Fruit fly (Drosophila melanogaster) whole organism, prepupa: ENCODE measurements around the gene CG17105.
A peak's percentile ranks its signal among the peaks of the same experiment; 100 is the strongest.

Experiments used
- CG10669 ChIP-seq: fragments of 200-800 bp; sonication (Bioruptor generic); optimal IDR thresholded peaks from 3 replicates; lab custom pipeline; 2018; ENCODE audit warnings: missing biosample characterization, mild to moderate bottlenecking, missing genetic modification characterization, moderate library complexity
- CG11294 ChIP-seq: fragments of 200-800 bp; sonication (Bioruptor generic); IDR thresholded peaks from 2 replicates; pipeline ENCODE4 v1.3.6; 2022; ENCODE audit warnings: missing biosample characterization, missing genetic modification characterization
- CG11902 ChIP-seq: fragments of 200-800 bp; sonication (Bioruptor generic); optimal IDR thresholded peaks from 3 replicates; lab custom pipeline; 2016; ENCODE audit warnings: missing biosample characterization, missing genetic modification characterization
- CG16779 ChIP-seq: fragments of 200-800 bp; sonication (Bioruptor generic); optimal IDR thresholded peaks from 3 replicates; lab custom pipeline; 2017; ENCODE audit warnings: missing biosample characterization, mild to moderate bottlenecking, missing genetic modification characterization
- CG3032 ChIP-seq: fragments of 200-800 bp; optimal IDR thresholded peaks from 2 replicates; lab custom pipeline; 2019; ENCODE audit warnings: missing biosample characterization, mild to moderate bottlenecking, missing genetic modification characterization, moderate library complexity
- CG31627 ChIP-seq: fragments of 200-800 bp; sonication (Bioruptor generic); optimal IDR thresholded peaks from 3 replicates; lab custom pipeline; 2016; ENCODE audit warnings: missing biosample characterization, missing genetic modification characterization
- CG34406 ChIP-seq: fragments of 200-800 bp; sonication (Bioruptor generic); optimal IDR thresholded peaks from 3 replicates; lab custom pipeline; 2016; ENCODE audit warnings: missing biosample characterization, missing genetic modification characterization
- CG4318 ChIP-seq: fragments of 200-800 bp; sonication (Bioruptor generic); optimal IDR thresholded peaks from 3 replicates; lab custom pipeline; 2017; ENCODE audit warnings: missing biosample characterization, mild to moderate bottlenecking, missing genetic modification characterization
- CG6163 ChIP-seq: fragments of 200-800 bp; sonication (Bioruptor generic); IDR thresholded peaks from 3 replicates; pipeline ENCODE4 v1.3.6; 2022; ENCODE audit warnings: missing biosample characterization, missing genetic modification characterization
- CG6276 ChIP-seq: fragments of 200-800 bp; sonication (Bioruptor generic); optimal IDR thresholded peaks from 2 replicates; lab custom pipeline; 2017; ENCODE audit warnings: missing biosample characterization, mild to moderate bottlenecking, missing genetic modification characterization
- CG6792 ChIP-seq: fragments of 200-800 bp; sonication (Bioruptor generic); optimal IDR thresholded peaks from 3 replicates; lab custom pipeline; 2016; ENCODE audit warnings: missing biosample characterization, missing genetic modification characterization
- CG7368 ChIP-seq: fragments of 200-800 bp; sonication (Bioruptor generic); optimal IDR thresholded peaks from 3 replicates; lab custom pipeline; 2016; ENCODE audit warnings: missing biosample characterization, missing genetic modification characterization
- CG8119 ChIP-seq: fragments of 200-800 bp; sonication (Bioruptor generic); IDR thresholded peaks from 3 replicates; pipeline ENCODE4 v1.3.6; 2022; ENCODE audit warnings: missing biosample characterization, missing genetic modification characterization
- CG8319 ChIP-seq: fragments of 200-800 bp; sonication (Bioruptor generic); optimal IDR thresholded peaks from 3 replicates; lab custom pipeline; 2016; ENCODE audit warnings: missing biosample characterization, missing genetic modification characterization
- Eip93F ChIP-seq: fragments of 200-800 bp; sonication (Bioruptor generic); optimal IDR thresholded peaks from 2 replicates; lab custom pipeline; 2016; ENCODE audit warnings: missing biosample characterization, mild to moderate bottlenecking, missing genetic modification characterization
- Ets21C ChIP-seq: fragments of 200-800 bp; sonication (Bioruptor generic); optimal IDR thresholded peaks from 3 replicates; lab custom pipeline; 2016; ENCODE audit warnings: missing biosample characterization, missing genetic modification characterization
- Gug ChIP-seq: fragments of 200-800 bp; sonication (Bioruptor generic); IDR thresholded peaks from 2 replicates; pipeline ENCODE4 v1.3.6; 2022; ENCODE audit warnings: missing biosample characterization, missing genetic modification characterization
- Hr38 ChIP-seq: sonication (Bioruptor generic); optimal IDR thresholded peaks from 2 replicates; lab custom pipeline; 2016; ENCODE audit warnings: missing biosample characterization, missing genetic modification characterization
- Hr39 ChIP-seq: fragments of 200-800 bp; sonication (Bioruptor generic); optimal IDR thresholded peaks from 2 replicates; lab custom pipeline; 2016; ENCODE audit warnings: missing biosample characterization, missing genetic modification characterization
- Hr4 ChIP-seq: fragments of 200-800 bp; sonication (Bioruptor generic); optimal IDR thresholded peaks from 3 replicates; lab custom pipeline; 2016; ENCODE audit warnings: missing biosample characterization, missing genetic modification characterization
- Met ChIP-seq: fragments of 200-800 bp; sonication (Bioruptor generic); optimal IDR thresholded peaks from 3 replicates; lab custom pipeline; 2016; ENCODE audit warnings: missing biosample characterization, missing genetic modification characterization
- OdsH ChIP-seq: fragments of 200-800 bp; sonication (Bioruptor generic); optimal IDR thresholded peaks from 3 replicates; lab custom pipeline; 2016; ENCODE audit warnings: missing biosample characterization, missing genetic modification characterization
- Smox ChIP-seq: fragments of 200-800 bp; sonication (Bioruptor generic); optimal IDR thresholded peaks from 3 replicates; lab custom pipeline; 2016; ENCODE audit warnings: missing biosample characterization, missing genetic modification characterization
- Sox102F ChIP-seq: fragments of 200-800 bp; sonication (Bioruptor generic); optimal IDR thresholded peaks from 2 replicates; lab custom pipeline; 2016; ENCODE audit warnings: missing biosample characterization, mild to moderate bottlenecking, missing genetic modification characterization
- Sox14 ChIP-seq: fragments of 200-800 bp; sonication (Bioruptor generic); optimal IDR thresholded peaks from 3 replicates; lab custom pipeline; 2016; ENCODE audit warnings: missing biosample characterization, missing genetic modification characterization
- Sox15 ChIP-seq: fragments of 200-800 bp; sonication (Bioruptor generic); optimal IDR thresholded peaks from 3 replicates; lab custom pipeline; 2016; ENCODE audit warnings: missing biosample characterization, missing genetic modification characterization
- achi ChIP-seq: fragments of 200-800 bp; sonication (Bioruptor generic); optimal IDR thresholded peaks from 3 replicates; lab custom pipeline; 2016; ENCODE audit warnings: missing biosample characterization, missing genetic modification characterization
- acj6 ChIP-seq: fragments of 200-800 bp; sonication (Bioruptor generic); optimal IDR thresholded peaks from 3 replicates; lab custom pipeline; 2016; ENCODE audit warnings: missing biosample characterization, missing genetic modification characterization
- cyc ChIP-seq: fragments of 200-800 bp; sonication (Bioruptor generic); optimal IDR thresholded peaks from 3 replicates; lab custom pipeline; 2016; ENCODE audit warnings: missing biosample characterization, missing genetic modification characterization
- dsx ChIP-seq: fragments of 200-800 bp; optimal IDR thresholded peaks from 3 replicates; lab custom pipeline; 2019; ENCODE audit warnings: missing biosample characterization, mild to moderate bottlenecking, missing genetic modification characterization, moderate library complexity; ENCODE audit not compliant: poor library complexity, severe bottlenecking
- fd85E ChIP-seq: fragments of 200-800 bp; sonication (Bioruptor generic); optimal IDR thresholded peaks from 3 replicates; lab custom pipeline; 2016; ENCODE audit warnings: missing biosample characterization, missing genetic modification characterization
- fkh ChIP-seq: fragments of 200-800 bp; sonication (Bioruptor generic); optimal IDR thresholded peaks from 3 replicates; lab custom pipeline; 2017; ENCODE audit warnings: missing biosample characterization, mild to moderate bottlenecking, missing genetic modification characterization, moderate library complexity
- lz ChIP-seq: fragments of 200-800 bp; sonication (Bioruptor generic); optimal IDR thresholded peaks from 3 replicates; lab custom pipeline; 2016; ENCODE audit warnings: missing biosample characterization, missing genetic modification characterization
- net ChIP-seq: fragments of 200-800 bp; sonication (Bioruptor generic); optimal IDR thresholded peaks from 3 replicates; lab custom pipeline; 2016; ENCODE audit warnings: missing biosample characterization, missing genetic modification characterization
- pdm3 ChIP-seq: fragments of 200-800 bp; sonication (Bioruptor generic); optimal IDR thresholded peaks from 3 replicates; lab custom pipeline; 2016; ENCODE audit warnings: missing biosample characterization, missing genetic modification characterization
- spab ChIP-seq: fragments of 200-800 bp; sonication (Bioruptor generic); optimal IDR thresholded peaks from 2 replicates; lab custom pipeline; 2017; ENCODE audit warnings: missing biosample characterization, mild to moderate bottlenecking, missing genetic modification characterization, missing genetic modification reagents
- svp ChIP-seq: fragments of 200-800 bp; sonication (Bioruptor generic); peaks from one replicate; lab custom pipeline; 2016; ENCODE audit warnings: missing biosample characterization, missing genetic modification characterization
- vri ChIP-seq: fragments of 200-800 bp; sonication (Bioruptor generic); optimal IDR thresholded peaks from 3 replicates; lab custom pipeline; 2016; ENCODE audit warnings: missing biosample characterization, mild to moderate bottlenecking, missing genetic modification characterization

Gene CG17105

DNA sequence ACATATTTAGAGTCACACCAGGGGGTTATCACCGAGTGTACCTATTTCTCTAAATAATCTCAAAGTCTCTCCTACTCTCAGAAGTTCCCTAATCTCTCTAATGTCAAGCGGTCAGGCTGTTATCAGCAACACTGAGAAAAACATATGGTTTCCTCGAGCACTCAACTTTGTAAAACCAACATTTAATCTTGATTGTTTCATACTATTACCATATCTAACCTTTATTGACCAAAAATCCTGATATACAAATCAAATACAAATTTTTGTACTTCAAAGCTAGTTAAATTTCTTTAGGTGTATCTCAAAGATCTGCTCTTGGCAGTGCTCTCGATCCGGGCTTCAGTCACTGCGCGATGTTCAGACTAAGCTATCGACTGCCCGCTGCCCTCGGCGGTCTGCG is 22.5 kb downstream of the CG17105 start, which contains the start of gene CG6415 (continued):
- TF ChIP-seq CG6792 (GFP tag; lab: Kevin White, UChicago) (no peak), cyc (GFP tag; lab: Kevin White, UChicago) (no peak), CG8119 (GFP tag; lab: Robert Waterston, UW) (peak; percentile 63; the same call in 2 of the 3 replicates), Smox (GFP tag; lab: Kevin White, UChicago) (no peak), fkh (GFP tag; lab: Kevin White, UChicago) (peak; percentile 51), achi (GFP tag; lab: Kevin White, UChicago) (no peak), CG7368 (GFP tag; lab: Kevin White, UChicago) (no peak), fd85E (GFP tag; lab: Kevin White, UChicago) (no peak), Hr39 (GFP tag; lab: Kevin White, UChicago) (peak; percentile 22), CG6163 (peak; percentile 50; the same call in 2 of the 3 replicates), net (peak; percentile 45), CG11902 (GFP tag; lab: Kevin White, UChicago) (no peak), Hr38 (no peak), acj6 (GFP tag; lab: Kevin White, UChicago) (peak; percentile 27), CG3032 (tag; lab: Kevin White, UChicago) (no peak), CG8319 (GFP tag; lab: Kevin White, UChicago) (no peak)

DNA sequence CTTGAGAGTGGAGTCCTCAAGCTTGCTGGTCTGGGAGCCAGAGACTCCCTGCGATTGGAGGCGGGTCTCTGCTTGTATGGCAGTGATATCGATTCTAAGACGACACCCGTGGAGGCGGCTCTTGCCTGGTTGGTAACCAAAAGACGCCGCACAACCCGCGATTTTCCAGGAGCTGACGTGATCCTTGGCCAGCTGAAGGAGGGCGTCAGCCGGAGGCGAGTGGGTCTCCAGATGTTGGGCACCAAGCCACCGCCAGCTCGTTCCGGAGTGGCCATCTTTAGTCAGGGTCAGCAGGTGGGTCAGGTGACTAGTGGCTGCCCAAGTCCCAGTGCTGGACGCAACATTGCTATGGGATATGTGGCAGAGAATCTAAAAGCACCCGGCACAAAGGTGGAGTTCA is 23.6 kb downstream of the CG17105 start:
- no peak for TF ChIP-seq CG6792 (GFP tag; lab: Kevin White, UChicago)
- TF ChIP-seq Gug (GFP tag; lab: Robert Waterston, UW), result no peak
- no peak for TF ChIP-seq spab (GFP tag; lab: Kevin White, UChicago)
- TF ChIP-seq dsx (GFP tag; lab: Kevin White, UChicago), result no peak
- no peak for TF ChIP-seq CG6276 (GFP tag; lab: Kevin White, UChicago)
- TF ChIP-seq Hr4 (GFP tag; lab: Kevin White, UChicago), result no peak
- no peak for TF ChIP-seq Eip93F
- TF ChIP-seq Sox102F (GFP tag; lab: Kevin White, UChicago), result no peak
- TF ChIP-seq acj6 (GFP tag; lab: Kevin White, UChicago), result no peak
- TF ChIP-seq pdm3 (GFP tag; lab: Kevin White, UChicago), result no peak
- TF ChIP-seq lz, result no peak
- no peak for TF ChIP-seq CG10669 (GFP tag; lab: Kevin White, UChicago)
- no peak for TF ChIP-seq achi (GFP tag; lab: Kevin White, UChicago)
- TF ChIP-seq cyc (GFP tag; lab: Kevin White, UChicago), result no peak

DNA sequence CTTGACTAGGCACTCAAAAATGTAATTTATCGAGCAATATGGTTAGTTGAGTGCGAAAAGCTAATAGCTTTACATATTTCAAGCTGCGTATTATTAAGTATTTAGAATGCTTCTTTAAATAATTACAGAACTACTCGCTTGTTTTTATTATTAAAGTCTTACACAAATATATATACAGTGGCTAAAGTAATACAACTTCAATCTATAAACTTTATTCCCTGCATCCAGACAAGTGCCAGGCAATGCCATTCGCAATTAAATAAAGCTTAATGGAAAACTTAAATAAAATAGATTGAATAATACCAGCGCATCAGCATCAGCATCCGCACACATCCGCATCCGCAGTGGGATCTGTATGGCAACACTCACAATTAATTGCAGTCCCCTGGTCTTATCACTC is 25.4 kb downstream of the CG17105 start:
- no peak for TF ChIP-seq OdsH (GFP tag; lab: Kevin White, UChicago)
- peak; percentile 63 for TF ChIP-seq svp (GFP tag; lab: Kevin White, UChicago)
- TF ChIP-seq, all 60 proteins: peak for 1

DNA sequence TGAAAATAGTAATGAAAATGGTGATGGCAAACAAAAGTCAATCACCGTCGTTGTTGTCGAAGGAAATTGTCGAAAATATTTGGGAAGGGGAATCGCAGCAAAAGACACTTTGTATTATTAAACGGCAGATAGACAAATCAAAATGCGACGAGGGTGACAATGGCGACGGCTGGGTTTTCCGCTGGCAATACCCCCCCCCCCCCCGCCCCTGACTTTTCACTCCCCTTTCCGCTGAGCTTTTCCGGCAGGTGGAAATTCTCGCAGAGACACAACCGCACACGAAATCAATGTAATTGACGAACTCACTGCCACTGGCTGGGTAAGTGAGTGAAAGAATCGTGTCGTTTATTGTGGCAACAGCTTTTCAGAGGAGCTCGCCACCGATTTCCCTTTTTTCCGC is 27.3 kb downstream of the CG17105 start:
- TF ChIP-seq Sox15 (GFP tag; lab: Kevin White, UChicago) (no peak), pdm3 (GFP tag; lab: Kevin White, UChicago) (no peak), CG4318 (GFP tag; lab: Kevin White, UChicago) (no peak), CG34406 (no peak), CG11294 (GFP tag; lab: Robert Waterston, UW) (no peak), Sox14 (GFP tag; lab: Kevin White, UChicago) (no peak), Met (GFP tag; lab: Kevin White, UChicago) (no peak), CG16779 (tag; lab: Kevin White, UChicago) (no peak), cyc (GFP tag; lab: Kevin White, UChicago) (no peak), acj6 (GFP tag; lab: Kevin White, UChicago) (no peak), CG6163 (no peak), CG31627 (GFP tag; lab: Kevin White, UChicago) (no peak), Ets21C (GFP tag; lab: Kevin White, UChicago) (no peak), CG7368 (GFP tag; lab: Kevin White, UChicago) (no peak), vri (GFP tag; lab: Kevin White, UChicago) (no peak)
